Worm (Caenorhabditis elegans): ENCODE results near the gene T22C8.1.

T22C8.1 gene

ce11 chrII:8625163-8625562 lies 12.6 kb downstream of the T22C8.1 start, which contains the start of gene sptf-2:
Gene sptf-2 (plus strand): TSS chrII:8625459.
- TF ChIP-seq unc-62 (GFP tag; optimal IDR thresholded peaks at IDR 0.05), result no peak

ce11 chrII:8626598-8626997 lies 14.0 kb downstream of the T22C8.1 start:
- no peak for TF ChIP-seq unc-62 (GFP tag; optimal IDR thresholded peaks at IDR 0.05)

- TF ChIP-seq unc-62 (GFP tag; optimal IDR thresholded peaks at IDR 0.05), result no peak
Measured at ce11 chrII:8627907-8628306, 15.3 kb downstream of the T22C8.1 start.

- TF ChIP-seq unc-62 (GFP tag; optimal IDR thresholded peaks at IDR 0.05), result no peak
Measured at ce11 chrII:8630088-8630487, 17.5 kb downstream of the T22C8.1 start, which contains the start of gene T22C8.6. Gene T22C8.6 (minus strand): TSS chrII:8630281.

- no peak for TF ChIP-seq unc-62 (GFP tag; optimal IDR thresholded peaks at IDR 0.05)
Measured at ce11 chrII:8631766-8632165, 19.2 kb downstream of the T22C8.1 start.

ce11 chrII:8634386-8634785 lies 21.8 kb downstream of the T22C8.1 start, which contains the start of gene cutl-12:
Gene cutl-12 (minus strand): TSS chrII:8634486.
- no peak for TF ChIP-seq unc-62 (GFP tag; optimal IDR thresholded peaks at IDR 0.05)

ce11 chrII:8637615-8638014 lies 25.0 kb downstream of the T22C8.1 start, which contains the start of gene vab-9:
Gene vab-9 (minus strand): TSS chrII:8637715.
- no peak for TF ChIP-seq unc-62 (GFP tag; optimal IDR thresholded peaks at IDR 0.05)

ce11 chrII:8639553-8639952 lies 27.0 kb downstream of the T22C8.1 start:
- TF ChIP-seq unc-62 (GFP tag; optimal IDR thresholded peaks at IDR 0.05), result no peak

- no peak for TF ChIP-seq unc-62 (GFP tag; optimal IDR thresholded peaks at IDR 0.05)
Measured at ce11 chrII:8640503-8640902, 27.9 kb downstream of the T22C8.1 start.

ce11 chrII:8641131-8641530 lies 28.6 kb downstream of the T22C8.1 start, which contains the start of gene D2085.7:
Gene D2085.7 (plus strand): TSS chrII:8641381.
- no peak for TF ChIP-seq unc-62 (GFP tag; optimal IDR thresholded peaks at IDR 0.05)

- TF ChIP-seq unc-62 (GFP tag; optimal IDR thresholded peaks at IDR 0.05), result no peak
Measured at ce11 chrII:8642376-8642775, 29.8 kb downstream of the T22C8.1 start.

- TF ChIP-seq unc-62 (GFP tag; optimal IDR thresholded peaks at IDR 0.05), result no peak
Measured at ce11 chrII:8643627-8644356, 31.2 kb downstream of the T22C8.1 start.

ce11 chrII:8646437-8646836 lies 33.9 kb downstream of the T22C8.1 start:
- no peak for TF ChIP-seq unc-62 (GFP tag; optimal IDR thresholded peaks at IDR 0.05)

- no peak for TF ChIP-seq unc-62 (GFP tag; optimal IDR thresholded peaks at IDR 0.05)
Measured at ce11 chrII:8648843-8649242, 36.3 kb downstream of the T22C8.1 start.

- no peak for TF ChIP-seq unc-62 (GFP tag; optimal IDR thresholded peaks at IDR 0.05)
Measured at ce11 chrII:8650644-8651159, 38.1 kb downstream of the T22C8.1 start, which contains the start of gene pyr-1. Gene pyr-1 (plus strand): TSS chrII:8651109.

- TF ChIP-seq unc-62 (GFP tag; optimal IDR thresholded peaks at IDR 0.05), result no peak
Measured at ce11 chrII:8658835-8659234, 46.3 kb downstream of the T22C8.1 start, which contains the start of gene atg-10. Gene atg-10 (plus strand): TSS chrII:8659135.

ce11 chrII:8661539-8661938 lies 49.0 kb downstream of the T22C8.1 start, which contains the start of the genes piga-1 and eif-2Bepsilon:
Gene piga-1 (minus strand): TSS chrII:8661712.
Gene eif-2Bepsilon (plus strand): TSS chrII:8661869.
- no peak for TF ChIP-seq unc-62 (GFP tag; optimal IDR thresholded peaks at IDR 0.05)

Data from whole organism, dauer.